Worm (Caenorhabditis elegans): Measurements from ENCODE around the gene slc-17.8.

DNA sequence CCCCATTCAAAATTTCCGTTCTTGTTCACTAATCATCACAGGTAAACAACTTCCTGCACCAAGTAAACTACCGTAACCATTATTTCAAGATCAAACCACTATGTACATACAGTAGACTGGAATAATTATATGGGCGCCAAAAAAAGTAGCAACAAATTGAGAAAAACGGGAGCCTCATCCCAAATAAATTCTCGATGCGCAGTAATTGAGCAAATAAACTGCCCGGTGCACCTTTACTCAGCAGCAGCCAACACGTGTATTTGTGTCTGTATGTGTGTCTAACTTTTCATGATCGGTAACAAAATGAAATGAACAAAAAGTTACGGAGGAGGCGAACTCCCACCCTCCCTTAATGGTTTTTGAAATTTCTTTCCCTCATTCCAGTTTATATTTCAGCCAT, 16.2 kb downstream of the slc-17.8 start, which contains the start of gene otpl-5:
- TF ChIP-seq pha-4 (tag; optimal IDR thresholded peaks at IDR 0.05) (no peak), lin-13 (tag; optimal IDR thresholded peaks at IDR 0.05) (no peak), nhr-28 (tag; optimal IDR thresholded peaks at IDR 0.05) (no peak), ceh-83 (GFP tag; optimal IDR thresholded peaks at IDR 0.05) (no peak), sem-2 (GFP tag; optimal IDR thresholded peaks at IDR 0.05) (no peak), ztf-11 (tag; optimal IDR thresholded peaks at IDR 0.05) (no peak), snpc-4 (tag; optimal IDR thresholded peaks at IDR 0.05) (no peak), unc-39 (tag; optimal IDR thresholded peaks at IDR 0.05) (no peak), blmp-1 (tag; optimal IDR thresholded peaks at IDR 0.05) (no peak), elt-3 (tag; optimal IDR thresholded peaks at IDR 0.05) (no peak), ham-2 (GFP tag; optimal IDR thresholded peaks at IDR 0.05) (no peak), ces-1 (GFP tag; optimal IDR thresholded peaks at IDR 0.05) (no peak)
